Fruit fly (Drosophila melanogaster) whole organism: ENCODE results near the gene REPTOR.

Experiments
- CG8478 ChIP-seq: fragments of >200 bp; optimal IDR thresholded peaks from 2 replicates; lab custom pipeline; 2018; ENCODE audit warnings: inconsistent platforms
- Dll ChIP-seq: fragments of >200 bp; optimal IDR thresholded peaks from 2 replicates; lab custom pipeline; 2017
- EcR ChIP-seq, 2 experiments: fragments of >200 bp; optimal IDR thresholded peaks; 2 replicates each; lab custom pipeline; 2017; ENCODE audit warnings: missing biosample characterization in 2 of 2, missing genetic modification characterization in 2 of 2, missing genetic modification reagents in 2 of 2
- pan ChIP-seq: fragments of >200 bp; optimal IDR thresholded peaks from 2 replicates; lab custom pipeline; 2017
- psq ChIP-seq: fragments of >200 bp; optimal IDR thresholded peaks from 2 replicates; lab custom pipeline; 2017
- usp ChIP-seq: fragments of >200 bp; optimal IDR thresholded peaks from 2 replicates; lab custom pipeline; 2017; ENCODE audit warnings: missing biosample characterization, missing genetic modification characterization, mixed read lengths

REPTOR gene

dm6 chr3R:24581891-24582668 lies 584 bp downstream of the REPTOR start:
- no peak for TF ChIP-seq EcR (GFP tag; optimal IDR thresholded peaks at IDR 0.05; lab: Kevin White, UChicago)
- TF ChIP-seq Dll = no peak
- no peak for TF ChIP-seq CG8478 (lab: Kevin White, UChicago)
- no peak for TF ChIP-seq usp
- no peak for TF ChIP-seq pan
- TF ChIP-seq psq (lab: Kevin White, UChicago) = no peak

dm6 chr3R:24580963-24581277 lies 1.7 kb downstream of the REPTOR start:
- TF ChIP-seq Dll (no peak), psq (lab: Kevin White, UChicago) (no peak), CG8478 (lab: Kevin White, UChicago) (no peak), EcR (GFP tag; optimal IDR thresholded peaks at IDR 0.05; lab: Kevin White, UChicago) (no peak), usp (no peak), pan (no peak)

DNA sequence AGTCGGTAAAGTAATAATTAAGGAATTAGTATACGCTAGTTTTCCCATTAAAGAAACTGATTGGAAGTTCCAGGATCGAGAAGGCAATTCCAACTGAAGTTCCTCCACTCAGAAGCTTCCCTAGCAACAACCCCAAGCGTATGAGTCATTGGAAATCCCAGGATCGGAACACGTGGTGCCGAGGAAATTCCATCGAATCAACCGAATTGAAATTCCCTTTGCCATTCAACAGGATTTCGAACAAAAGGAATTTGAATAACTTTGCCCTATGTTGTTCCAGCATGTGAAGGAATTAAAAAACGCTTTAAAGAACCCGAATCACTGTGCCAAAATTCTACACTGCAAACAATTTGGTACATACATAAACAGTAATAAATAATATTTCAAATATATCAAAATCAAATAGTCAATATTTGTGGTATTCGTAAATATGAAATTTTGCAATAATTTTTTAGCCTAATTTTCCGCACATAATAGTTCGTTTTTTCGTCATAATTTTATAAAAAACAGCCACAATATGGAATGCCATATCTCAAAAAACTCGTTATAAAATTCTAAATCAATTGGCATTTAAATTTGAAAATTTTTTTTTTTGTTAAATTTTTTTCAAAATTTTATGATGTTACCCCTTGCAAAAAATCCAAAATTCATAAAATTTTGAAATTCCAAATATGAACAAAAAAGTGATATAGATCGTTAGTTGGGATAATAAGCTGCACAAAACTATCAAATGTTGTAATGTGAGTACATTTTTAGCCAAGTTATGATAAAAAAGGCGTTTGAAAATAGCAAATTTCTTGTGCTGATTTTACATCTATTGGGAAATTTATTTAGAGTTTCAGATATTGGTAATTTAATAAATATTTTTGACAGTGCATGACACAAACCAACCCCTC lies 2.3 kb downstream of the REPTOR start:
- no peak for TF ChIP-seq Dll
- TF ChIP-seq CG8478 (lab: Kevin White, UChicago) = no peak
- no peak for TF ChIP-seq usp
- no peak for TF ChIP-seq psq (lab: Kevin White, UChicago)
- no peak for TF ChIP-seq EcR (GFP tag; optimal IDR thresholded peaks at IDR 0.05; lab: Kevin White, UChicago)
- TF ChIP-seq pan = no peak

- TF ChIP-seq pan (no peak), CG8478 (lab: Kevin White, UChicago) (no peak), psq (lab: Kevin White, UChicago) (no peak), usp (no peak), Dll (no peak), EcR (GFP tag; optimal IDR thresholded peaks at IDR 0.05; lab: Kevin White, UChicago) (no peak)
Measured at dm6 chr3R:24577355-24577754, 5.3 kb downstream of the REPTOR start.

DNA sequence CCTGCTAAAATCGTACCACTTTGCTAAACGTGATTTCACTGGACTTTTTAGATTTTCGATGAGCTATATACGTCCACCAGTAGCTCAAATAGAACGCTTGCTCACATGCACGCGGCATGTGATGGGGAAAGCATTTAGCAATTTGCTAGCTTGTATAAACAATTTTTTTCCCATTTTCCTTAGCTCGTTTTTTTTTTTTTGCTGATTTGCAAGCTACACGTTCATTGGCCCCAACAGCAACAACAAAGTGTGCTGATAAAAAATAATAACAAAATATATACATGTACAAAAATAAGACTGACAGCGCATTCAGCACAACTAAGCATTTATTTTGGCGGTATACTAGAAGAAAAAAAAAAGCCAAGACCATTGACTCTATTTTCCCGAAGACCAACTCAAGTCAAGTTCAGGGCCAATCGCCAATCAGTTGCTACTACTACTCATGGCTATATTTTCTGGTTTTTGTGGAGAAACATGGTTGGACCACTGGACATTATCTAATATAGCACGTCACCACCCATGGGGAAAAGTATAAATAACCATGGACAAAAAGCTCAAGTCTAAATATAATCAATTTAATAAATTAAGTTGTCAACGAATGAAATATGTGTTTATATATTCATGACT lies 6.8 kb downstream of the REPTOR start:
- no peak for TF ChIP-seq Dll
- TF ChIP-seq psq (lab: Kevin White, UChicago) = no peak
- no peak for TF ChIP-seq CG8478 (lab: Kevin White, UChicago)
- no peak for TF ChIP-seq pan
- TF ChIP-seq EcR (GFP tag; optimal IDR thresholded peaks at IDR 0.05; lab: Kevin White, UChicago) = no peak
- no peak for TF ChIP-seq usp

DNA sequence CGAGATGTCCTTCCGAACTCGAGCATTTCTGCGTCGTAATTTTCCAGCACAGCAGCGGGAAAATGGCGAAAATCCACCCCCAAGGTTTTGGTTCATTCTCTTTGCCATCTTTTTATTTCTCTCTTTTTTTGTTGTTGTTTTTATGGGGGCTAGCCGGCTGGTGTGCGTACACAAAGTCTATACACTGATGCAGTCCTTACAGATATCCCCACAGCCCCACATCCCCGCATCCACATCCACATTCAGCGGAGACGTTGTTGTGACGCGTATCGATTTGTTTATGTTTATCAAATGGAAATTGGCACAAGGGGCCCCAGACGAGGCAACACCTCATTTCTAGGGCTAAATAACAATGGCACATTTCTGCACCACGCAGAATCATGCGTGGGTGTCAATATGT lies 7.6 kb downstream of the REPTOR start:
- TF ChIP-seq EcR (GFP tag; optimal IDR thresholded peaks at IDR 0.05; lab: Kevin White, UChicago) = no peak
- no peak for TF ChIP-seq Dll
- TF ChIP-seq CG8478 (lab: Kevin White, UChicago) = no peak
- no peak for TF ChIP-seq psq (lab: Kevin White, UChicago)
- no peak for TF ChIP-seq pan
- no peak for TF ChIP-seq usp

DNA sequence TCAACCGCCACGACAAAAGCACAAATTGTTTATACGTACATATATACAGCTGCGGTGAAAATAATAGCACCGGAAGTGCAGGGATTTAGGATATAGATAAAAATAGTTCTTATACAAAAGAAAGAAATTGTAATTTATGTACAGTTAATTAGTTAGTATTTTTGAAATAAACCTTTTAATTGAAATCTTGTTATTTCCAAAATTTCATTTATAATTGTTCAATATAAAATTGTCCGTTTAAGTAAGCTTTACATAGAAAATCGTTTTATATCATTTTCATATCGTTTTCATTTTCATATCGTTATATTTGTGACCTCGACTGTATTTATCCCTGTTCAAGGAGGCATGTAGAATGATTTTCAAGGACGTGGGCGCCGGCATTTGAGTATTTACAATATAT lies 8.5 kb downstream of the REPTOR start:
- TF ChIP-seq EcR (GFP tag; optimal IDR thresholded peaks at IDR 0.05; lab: Kevin White, UChicago) = no peak
- no peak for TF ChIP-seq Dll
- no peak for TF ChIP-seq CG8478 (lab: Kevin White, UChicago)
- TF ChIP-seq pan = no peak
- TF ChIP-seq usp = no peak
- TF ChIP-seq psq (lab: Kevin White, UChicago) = no peak

- TF ChIP-seq psq (lab: Kevin White, UChicago) (no peak), usp (no peak), pan (no peak), CG8478 (lab: Kevin White, UChicago) (no peak), Dll (no peak)
Measured at dm6 chr3R:24573094-24573732, 9.5 kb downstream of the REPTOR start.

- TF ChIP-seq Dll (no peak), pan (no peak), CG8478 (lab: Kevin White, UChicago) (no peak), psq (lab: Kevin White, UChicago) (no peak), EcR (GFP tag; optimal IDR thresholded peaks at IDR 0.05; lab: Kevin White, UChicago) (no peak), usp (no peak)
Measured at dm6 chr3R:24572540-24573043, 10.1 kb downstream of the REPTOR start.

dm6 chr3R:24571386-24572124 lies 11.1 kb downstream of the REPTOR start:
- TF ChIP-seq CG8478 (lab: Kevin White, UChicago) (no peak), usp (no peak), Dll (no peak), psq (lab: Kevin White, UChicago) (no peak), EcR (GFP tag; optimal IDR thresholded peaks at IDR 0.05; lab: Kevin White, UChicago) (no peak), pan (no peak)

DNA sequence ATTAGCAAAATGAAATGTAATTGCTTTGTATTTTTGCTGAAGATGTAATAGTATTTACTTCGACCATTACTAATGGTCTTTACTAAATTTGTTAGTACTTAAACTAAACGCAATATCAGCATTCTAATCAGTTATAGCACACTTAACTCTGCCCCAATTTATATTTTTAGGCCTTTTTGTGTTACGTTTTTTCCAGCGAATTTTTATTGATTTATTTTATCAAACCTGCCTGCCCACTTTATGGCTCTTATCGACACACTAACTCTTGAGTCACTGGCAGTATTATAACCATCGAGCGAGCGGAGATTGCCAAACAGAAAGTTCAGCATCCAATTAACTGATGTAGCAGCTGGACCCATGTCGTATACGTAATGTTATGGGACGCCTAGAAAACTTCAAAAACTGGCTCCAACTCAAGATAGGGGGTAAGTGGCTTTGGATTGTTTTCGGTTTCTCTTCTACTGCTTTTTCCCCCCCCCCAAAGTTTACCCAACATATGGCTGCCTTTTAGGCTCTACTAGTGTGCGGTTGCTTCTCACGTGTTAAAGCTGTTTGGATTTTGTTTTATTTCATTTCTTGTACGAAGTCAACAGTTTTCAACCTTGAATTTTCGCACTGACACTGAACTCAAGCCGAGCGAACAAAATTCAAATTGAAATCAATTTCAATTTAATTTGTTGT lies 12.9 kb downstream of the REPTOR start:
- no peak for TF ChIP-seq usp
- no peak for TF ChIP-seq CG8478 (lab: Kevin White, UChicago)
- TF ChIP-seq EcR (GFP tag; optimal IDR thresholded peaks at IDR 0.05; lab: Kevin White, UChicago) = no peak
- no peak for TF ChIP-seq Dll
- TF ChIP-seq psq (lab: Kevin White, UChicago) = no peak
- TF ChIP-seq pan = no peak
